Fruit fly (Drosophila melanogaster) S2 (cell line): Measurements from ENCODE around the gene SkpA.

Source experiments
- CG8478 ChIP-seq: fragments of >200 bp; optimal IDR thresholded peaks from 2 replicates; lab custom pipeline; 2018
- CTCF ChIP-seq, 2 experiments: fragments of >200 bp; optimal IDR thresholded peaks; 2 replicates each; lab custom pipeline; 2018

dm6 chrX:623357-623756, 32.6 kb upstream of the SkpA start, which contains the start of gene CG13369:
- no peak for TF ChIP-seq CG8478 (lab: Kevin White, UChicago)
- TF ChIP-seq CTCF (optimal IDR thresholded peaks at IDR 0.05; lab: Kevin White, UChicago), result no peak
